Worm (Caenorhabditis elegans): ENCODE measurements around the gene F09B9.5.

Gene F09B9.5

ce11 chrX:10145011-10145410, 9.6 kb upstream of the F09B9.5 start:
- TF ChIP-seq ceh-31 (tag; optimal IDR thresholded peaks at IDR 0.05) = no peak
- no peak for TF ChIP-seq ceh-34 (tag; optimal IDR thresholded peaks at IDR 0.05)
- TF ChIP-seq K02D7.2 (tag; optimal IDR thresholded peaks at IDR 0.05) = no peak
- no peak for TF ChIP-seq rnt-1 (tag; optimal IDR thresholded peaks at IDR 0.05)
- TF ChIP-seq sox-4 (tag; optimal IDR thresholded peaks at IDR 0.05) = peak; percentile 53
- TF ChIP-seq mec-3 (tag; optimal IDR thresholded peaks at IDR 0.05; ENCODE audit: borderline replicate concordance) = no peak
- no peak for TF ChIP-seq nhr-232 (tag; optimal IDR thresholded peaks at IDR 0.05)
- TF ChIP-seq zip-5 (tag; optimal IDR thresholded peaks at IDR 0.05) = no peak
- no peak for TF ChIP-seq ceh-2 (tag; optimal IDR thresholded peaks at IDR 0.05)
- TF ChIP-seq ahr-1 (tag; optimal IDR thresholded peaks at IDR 0.05) = no peak
- no peak for TF ChIP-seq ets-4 (tag; optimal IDR thresholded peaks at IDR 0.05)
- no peak for TF ChIP-seq unc-86 (tag; optimal IDR thresholded peaks at IDR 0.05)
- no peak for TF ChIP-seq hlh-8 (tag; optimal IDR thresholded peaks at IDR 0.05)
- TF ChIP-seq npax-4 (tag; optimal IDR thresholded peaks at IDR 0.05) = no peak
- TF ChIP-seq ceh-48 (tag; optimal IDR thresholded peaks at IDR 0.05) = no peak
- no peak for TF ChIP-seq odd-2 (tag; optimal IDR thresholded peaks at IDR 0.05)
- TF ChIP-seq unc-42 (tag; optimal IDR thresholded peaks at IDR 0.05) = no peak
- no peak for TF ChIP-seq ceh-24 (tag; optimal IDR thresholded peaks at IDR 0.05)
- no peak for TF ChIP-seq hlh-15 (tag; optimal IDR thresholded peaks at IDR 0.05)
- TF ChIP-seq ceh-45 (GFP tag; IDR thresholded peaks at IDR 0.05) = 0 out of 2 replicates have a peak, but pooled peaks have one; percentile 49
- no peak for TF ChIP-seq pha-4 (tag; optimal IDR thresholded peaks at IDR 0.05)
- TF ChIP-seq gmeb-2 (tag; optimal IDR thresholded peaks at IDR 0.05) = peak; percentile 47
- TF ChIP-seq pqm-1 (tag; optimal IDR thresholded peaks at IDR 0.05) = peak; percentile 46
- TF ChIP-seq ceh-19 (GFP tag; optimal IDR thresholded peaks at IDR 0.05) = peak; percentile 8
- TF ChIP-seq fax-1 (tag; optimal IDR thresholded peaks at IDR 0.05) = peak; percentile 8
- no peak for TF ChIP-seq C08G9.2 (tag; optimal IDR thresholded peaks at IDR 0.05)
- peak; percentile 17 for TF ChIP-seq sdc-2 (tag; optimal IDR thresholded peaks at IDR 0.05)
- no peak for TF ChIP-seq ama-1 (optimal IDR thresholded peaks at IDR 0.05)
- TF ChIP-seq hlh-30 (tag; optimal IDR thresholded peaks at IDR 0.05; ENCODE audit: insufficient read depth) = no peak
- TF ChIP-seq ceh-9 (tag; optimal IDR thresholded peaks at IDR 0.05) = no peak
- TF ChIP-seq sox-2 (GFP tag; IDR thresholded peaks at IDR 0.05) = no peak
- 0 out of 2 replicates have a peak, but pooled peaks have one; percentile 25 for TF ChIP-seq unc-3 (GFP tag; conservative IDR thresholded peaks at IDR 0.05)
- no peak for TF ChIP-seq unc-3 (tag; optimal IDR thresholded peaks at IDR 0.05)
- TF ChIP-seq ceh-30 (tag; optimal IDR thresholded peaks at IDR 0.05) = no peak
- TF ChIP-seq ref-2 (tag; optimal IDR thresholded peaks at IDR 0.05) = no peak
- TF ChIP-seq dmd-4 (tag; optimal IDR thresholded peaks at IDR 0.05; ENCODE audit: borderline replicate concordance) = no peak
- TF ChIP-seq nfya-1 (tag; optimal IDR thresholded peaks at IDR 0.05) = no peak
- TF ChIP-seq fkh-6 (tag; optimal IDR thresholded peaks at IDR 0.05) = no peak
- peak; percentile 36 for TF ChIP-seq elt-2 (tag; optimal IDR thresholded peaks at IDR 0.05)
- no peak for TF ChIP-seq unc-55 (GFP tag; optimal IDR thresholded peaks at IDR 0.05)
- no peak for TF ChIP-seq K09A11.1 (tag; optimal IDR thresholded peaks at IDR 0.05; ENCODE audit: insufficient read depth)
- TF ChIP-seq hlh-6 (tag; optimal IDR thresholded peaks at IDR 0.05) = no peak
- peak; percentile 53 for TF ChIP-seq pat-9 (tag; optimal IDR thresholded peaks at IDR 0.05)
- no peak for TF ChIP-seq tbx-2 (tag; optimal IDR thresholded peaks at IDR 0.05)
- peak; percentile 54 for TF ChIP-seq che-1 (tag; optimal IDR thresholded peaks at IDR 0.05)
- no peak for TF ChIP-seq tbx-7 (tag; optimal IDR thresholded peaks at IDR 0.05)
- TF ChIP-seq ceh-18 (tag; optimal IDR thresholded peaks at IDR 0.05) = peak; percentile 49
- no peak for TF ChIP-seq nhr-11 (tag; optimal IDR thresholded peaks at IDR 0.05)
- peak; percentile 38 for TF ChIP-seq dve-1 (tag; optimal IDR thresholded peaks at IDR 0.05)
- no peak for TF ChIP-seq T23F11.4 (GFP tag; optimal IDR thresholded peaks at IDR 0.05)
- no peak for TF ChIP-seq ceh-14 (tag; optimal IDR thresholded peaks at IDR 0.05)
- peak; percentile 41 for TF ChIP-seq syd-9 (tag; optimal IDR thresholded peaks at IDR 0.05)
- no peak for TF ChIP-seq ztf-16 (tag; optimal IDR thresholded peaks at IDR 0.05)
- TF ChIP-seq lim-6 (tag; optimal IDR thresholded peaks at IDR 0.05) = no peak
